Fruit fly (Drosophila melanogaster): Measurements from ENCODE around the gene CG7706.

The CG7706 gene

DNA sequence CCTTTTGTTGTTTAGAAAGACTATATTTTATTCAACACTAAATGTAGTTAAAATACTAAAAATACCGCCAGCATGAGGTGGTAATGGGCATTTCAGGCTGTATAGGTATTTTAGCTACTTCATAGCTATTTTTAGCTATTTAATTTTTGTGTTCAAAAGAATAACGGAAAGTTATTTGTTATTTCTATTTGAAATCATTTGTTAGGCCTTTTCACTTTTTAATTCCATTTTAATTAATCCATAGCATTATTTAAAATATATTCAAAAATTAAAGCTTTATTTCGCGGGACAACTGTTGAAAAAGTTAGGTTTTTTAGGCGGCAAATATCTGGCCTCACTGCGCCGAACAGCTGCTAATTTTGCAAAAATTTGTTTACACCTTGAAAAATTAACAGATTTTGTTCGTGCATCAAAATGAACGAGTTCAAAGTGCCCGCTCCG lies at the start of gene CG7706, which contains the start of gene dind:
CG7706 (plus strand) TSS at position 319 of the 441 bp plus-strand sequence.
dind (minus strand) TSS at position 40 of the 441 bp plus-strand sequence.
- TF ChIP-seq noc (tag; optimal IDR thresholded peaks at IDR 0.05), result no peak

DNA sequence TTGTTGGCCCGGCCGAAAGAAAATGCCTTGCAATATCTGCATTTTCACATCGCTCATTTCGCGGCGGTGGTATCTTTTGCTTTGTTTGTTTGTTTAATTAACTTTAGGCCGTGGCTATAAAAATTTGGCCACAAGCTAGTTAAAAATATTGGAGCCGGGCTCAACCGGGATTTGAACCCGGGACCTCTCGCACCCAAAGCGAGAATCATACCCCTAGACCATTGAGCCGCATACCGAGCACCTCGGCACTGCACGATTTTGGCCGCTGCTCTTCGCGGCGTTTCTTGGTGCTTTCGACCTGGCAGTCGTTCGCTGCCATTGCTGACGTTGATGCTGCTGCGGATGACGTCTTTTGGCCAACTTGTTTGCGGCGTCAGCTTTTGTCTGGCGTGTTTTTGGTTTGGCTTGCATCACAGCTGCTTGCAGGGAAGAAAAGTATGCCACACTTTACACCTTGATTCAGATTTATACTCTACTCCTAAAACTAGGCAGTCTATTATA lies 49.3 kb upstream of the CG7706 start:
- TF ChIP-seq noc (tag; optimal IDR thresholded peaks at IDR 0.05), result no peak

DNA sequence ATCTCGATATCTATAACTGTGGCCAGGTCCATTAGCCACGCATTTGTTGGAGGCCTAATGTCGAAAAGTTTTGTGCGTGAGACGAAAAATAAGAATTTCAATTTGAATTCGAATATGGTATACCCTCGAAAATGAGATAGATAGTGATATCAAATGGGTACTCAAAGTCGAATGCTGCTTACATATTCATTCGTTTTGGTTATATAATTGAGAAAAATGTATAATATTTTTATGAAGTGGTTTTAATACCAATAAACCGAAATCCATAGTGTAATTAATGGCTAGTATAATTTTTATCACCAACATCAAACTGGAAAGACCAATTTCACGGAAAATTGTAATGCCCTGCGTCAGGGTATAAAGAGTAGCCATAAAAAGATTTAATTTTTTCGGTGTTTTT lies 44.5 kb upstream of the CG7706 start:
- TF ChIP-seq noc (tag; optimal IDR thresholded peaks at IDR 0.05), result no peak

DNA sequence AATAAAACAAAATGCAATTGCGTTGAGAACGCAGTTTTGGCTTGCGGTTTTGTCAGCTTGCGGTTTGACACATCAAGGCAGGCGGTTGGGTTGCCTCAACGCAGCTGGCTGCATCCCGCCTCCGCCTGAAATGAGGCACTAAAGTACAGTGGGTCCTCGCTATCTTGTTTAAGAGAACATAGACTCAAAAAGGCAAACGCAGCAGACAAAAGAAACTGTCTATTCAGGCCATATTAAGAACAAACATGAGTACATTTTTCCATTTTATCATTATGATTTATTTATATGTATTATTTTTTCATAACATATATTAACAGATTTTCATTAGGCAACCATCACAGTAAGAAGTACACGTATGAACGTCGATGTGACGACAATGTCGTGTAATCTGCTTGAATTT lies 38.0 kb upstream of the CG7706 start:
- no peak for TF ChIP-seq noc (tag; optimal IDR thresholded peaks at IDR 0.05)

DNA sequence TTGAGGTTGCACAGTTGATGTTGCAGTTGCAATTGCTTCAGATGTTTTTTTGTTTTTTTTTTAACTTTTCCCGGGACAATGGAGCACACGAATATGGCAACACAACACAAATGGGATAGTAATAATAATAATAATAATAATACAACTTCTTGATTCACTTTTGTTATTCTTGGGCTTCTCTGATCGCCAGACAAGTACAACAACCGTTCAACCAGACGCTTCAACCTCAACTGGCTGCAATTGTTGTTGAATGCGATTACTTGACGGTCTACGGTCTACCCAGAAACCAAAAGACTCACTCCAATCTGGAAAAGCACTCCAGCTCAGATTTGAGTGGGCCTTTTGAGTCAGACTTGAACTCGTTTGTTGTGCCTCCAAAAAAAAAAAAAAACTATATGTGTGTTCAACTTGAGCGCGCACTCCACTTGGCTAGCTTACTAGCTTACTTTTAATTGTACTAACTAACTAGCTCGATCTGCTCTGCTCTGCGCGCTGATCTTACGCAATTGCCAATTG lies 36.3 kb upstream of the CG7706 start, which contains the start of gene CG14301:
CG14301 (minus strand) TSS at position 216 of the 516 bp plus-strand sequence.
- no peak for TF ChIP-seq noc (tag; optimal IDR thresholded peaks at IDR 0.05)

DNA sequence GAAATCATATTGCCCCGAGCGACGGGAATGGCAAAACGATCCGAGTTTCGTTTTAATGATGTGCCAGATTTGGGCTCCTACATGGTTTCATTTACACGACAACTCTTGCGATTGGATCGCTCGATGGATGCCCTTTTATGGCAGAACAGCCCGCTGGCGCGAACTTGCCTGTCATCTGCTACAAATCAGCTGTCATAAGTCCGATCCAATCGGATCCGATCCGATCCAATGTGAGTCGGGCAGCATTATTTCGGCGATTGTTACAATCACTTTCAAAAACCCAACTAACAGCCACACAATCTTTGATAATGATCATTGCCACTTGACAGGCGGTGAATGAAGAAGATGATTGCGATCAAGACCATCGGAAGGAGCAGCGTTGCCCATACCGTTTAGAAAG lies 34.0 kb upstream of the CG7706 start:
- TF ChIP-seq noc (tag; optimal IDR thresholded peaks at IDR 0.05), result no peak

DNA sequence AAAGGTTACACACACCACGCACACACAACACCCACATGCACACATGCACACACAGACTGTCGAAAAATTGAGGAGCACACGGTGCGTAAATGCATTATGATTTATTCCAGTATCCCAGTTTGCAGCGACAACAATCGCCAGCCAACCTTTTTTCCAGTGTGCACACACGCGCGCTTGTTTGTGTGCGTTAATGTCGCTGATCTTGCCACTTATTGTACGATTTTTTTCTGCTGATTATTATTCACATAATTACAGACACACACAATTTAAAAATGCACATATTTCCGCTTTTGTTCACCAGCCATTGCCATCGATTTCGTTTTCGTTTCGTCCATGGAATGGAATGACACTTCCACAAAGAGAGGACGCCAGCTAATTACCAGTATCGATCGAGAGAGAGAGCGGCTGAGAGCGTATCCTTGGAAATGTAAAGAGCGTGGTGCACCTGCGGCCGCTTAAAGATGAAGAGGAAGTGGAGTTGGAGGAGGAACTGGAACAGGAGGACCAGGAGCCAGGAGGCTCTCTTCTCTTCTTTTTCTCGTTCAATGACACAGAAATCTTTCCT lies 19.2 kb upstream of the CG7706 start:
- TF ChIP-seq noc (tag; optimal IDR thresholded peaks at IDR 0.05), result no peak

DNA sequence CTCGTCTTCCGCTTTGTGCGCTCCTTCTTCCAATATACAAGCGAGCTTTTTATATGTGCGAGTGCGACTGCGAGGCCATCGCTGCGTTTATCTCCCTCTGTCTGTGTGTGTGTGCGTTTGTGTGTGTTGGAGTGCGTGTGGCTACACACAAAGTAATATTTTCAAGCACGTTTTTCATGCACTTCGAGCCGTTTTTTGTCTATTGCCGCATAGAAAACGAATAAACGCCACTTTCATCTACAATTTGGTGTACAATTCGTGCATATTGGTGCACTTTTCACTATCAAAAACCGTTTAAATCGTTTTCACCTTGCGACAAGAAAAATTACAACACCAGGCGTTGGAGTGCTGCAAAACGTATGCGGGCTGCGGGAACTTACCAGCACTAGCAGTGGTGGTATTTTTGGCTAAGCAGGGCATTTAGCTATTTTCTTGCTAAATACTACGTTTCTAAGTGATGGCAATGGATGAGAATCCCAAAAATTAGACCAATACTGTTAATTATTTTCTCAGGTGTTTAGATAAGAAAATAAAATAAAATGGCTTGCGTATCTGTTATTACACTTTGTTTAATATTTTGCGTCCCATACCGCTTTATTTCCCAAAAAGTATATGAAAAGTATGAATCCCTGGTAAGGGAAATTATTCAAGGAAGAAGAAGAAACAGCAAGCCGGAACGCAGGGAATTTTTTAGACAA lies 18.5 kb upstream of the CG7706 start, which contains the start of the genes CG31224 and CstF64:
CG31224 (minus strand) TSS at position 365 of the 698 bp plus-strand sequence.
CstF64 (plus strand) TSS at position 674 of the 698 bp plus-strand sequence.
- TF ChIP-seq noc (tag; optimal IDR thresholded peaks at IDR 0.05), result peak; percentile 74

DNA sequence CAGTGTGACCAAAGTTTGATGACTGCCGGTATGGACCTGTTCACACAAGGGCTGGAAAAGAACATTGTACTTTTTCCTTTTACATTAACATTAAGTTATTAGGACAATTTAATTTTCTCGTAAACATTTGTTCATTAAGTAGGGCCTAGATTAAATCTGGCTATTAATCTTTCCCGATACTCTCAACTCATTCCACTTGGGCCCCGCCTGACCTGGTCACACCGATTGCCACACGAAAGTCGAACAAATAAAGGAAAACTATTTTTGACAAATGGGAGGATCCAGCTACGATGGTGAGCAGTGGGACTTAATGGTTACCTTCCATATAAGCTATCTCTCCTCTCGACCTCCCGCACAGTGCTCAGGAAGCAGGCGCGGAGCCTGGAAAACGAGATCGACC lies 14.1 kb upstream of the CG7706 start, which contains the start of the genes Cpsf73 and Gos28:
Cpsf73 (minus strand) TSS at position 28 of the 400 bp plus-strand sequence.
Gos28 (plus strand) TSS at position 214 of the 400 bp plus-strand sequence.
- peak; percentile 29 for TF ChIP-seq noc (tag; optimal IDR thresholded peaks at IDR 0.05)

DNA sequence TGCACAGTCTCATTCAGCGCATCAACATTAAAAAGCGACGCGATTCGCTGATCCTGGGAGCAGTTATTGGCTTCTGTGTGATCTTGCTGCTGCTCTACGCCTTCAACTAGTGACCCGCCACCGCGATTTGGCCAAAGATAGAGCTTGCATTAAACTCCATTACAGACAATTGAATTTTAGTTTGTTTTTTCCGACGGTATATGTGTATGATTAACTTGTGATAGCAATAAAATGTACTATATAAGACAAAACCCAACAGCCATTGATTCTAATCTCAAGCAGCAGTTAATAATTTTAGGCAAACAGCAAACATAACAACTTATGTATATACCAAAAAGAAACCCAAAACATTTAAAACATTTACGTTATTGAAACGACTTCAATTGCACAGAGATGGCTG lies 12.6 kb upstream of the CG7706 start, which contains the start of gene CG31231:
CG31231 (plus strand) TSS at position 301 of the 400 bp plus-strand sequence.
- TF ChIP-seq noc (tag; optimal IDR thresholded peaks at IDR 0.05), result no peak

DNA sequence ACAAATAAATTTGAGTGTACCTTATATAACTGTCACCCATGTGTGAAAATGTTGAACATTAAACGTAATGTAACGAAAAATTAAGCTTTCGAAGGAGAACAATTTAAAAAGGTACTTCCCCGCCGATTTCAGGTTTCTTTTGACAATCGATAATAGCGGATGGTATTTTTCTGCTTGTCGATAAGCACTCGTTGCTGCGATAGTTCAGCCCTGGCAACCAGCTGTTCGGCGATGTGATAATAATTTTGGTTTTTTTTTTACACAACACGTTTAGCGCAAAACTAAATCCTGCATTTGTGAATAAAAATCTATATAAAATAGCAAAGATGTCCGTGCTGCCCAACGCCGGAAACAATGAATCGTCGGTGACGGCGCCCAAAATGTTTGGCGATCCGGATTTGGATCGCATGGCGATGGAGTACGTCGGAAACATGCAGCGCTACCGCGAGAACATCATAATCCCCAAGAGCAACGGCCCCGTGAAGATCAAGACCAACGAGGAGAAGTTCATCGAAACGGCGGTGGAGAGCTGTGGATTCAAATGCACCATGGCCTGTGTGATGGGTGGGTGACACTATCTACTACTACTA lies 9.9 kb upstream of the CG7706 start, which contains the start of gene CG31229:
CG31229 (plus strand) TSS at position 194 of the 590 bp plus-strand sequence.
- no peak for TF ChIP-seq noc (tag; optimal IDR thresholded peaks at IDR 0.05)

DNA sequence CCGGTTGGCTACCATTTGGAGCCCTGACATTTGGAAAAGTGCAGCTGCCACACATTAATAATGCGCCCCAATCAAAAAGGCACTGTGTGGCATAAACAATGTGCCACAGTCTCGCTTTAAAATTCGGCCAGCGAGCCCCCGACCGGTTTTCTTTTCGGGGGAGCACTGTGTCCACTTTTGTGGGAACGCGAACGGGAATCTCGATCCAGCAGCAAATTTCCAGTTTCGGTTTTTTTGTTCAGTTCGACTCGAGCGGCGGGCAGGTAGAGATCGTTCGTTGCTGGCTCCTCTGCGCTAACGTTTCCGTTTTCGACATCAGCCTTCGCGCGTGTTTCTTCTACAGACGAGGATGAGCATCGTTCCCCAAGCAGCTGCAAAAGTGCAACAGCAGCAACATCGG lies 8.5 kb upstream of the CG7706 start, which contains the start of gene CG7702:
CG7702 (plus strand) TSS at position 239 of the 400 bp plus-strand sequence.
- no peak for TF ChIP-seq noc (tag; optimal IDR thresholded peaks at IDR 0.05)

DNA sequence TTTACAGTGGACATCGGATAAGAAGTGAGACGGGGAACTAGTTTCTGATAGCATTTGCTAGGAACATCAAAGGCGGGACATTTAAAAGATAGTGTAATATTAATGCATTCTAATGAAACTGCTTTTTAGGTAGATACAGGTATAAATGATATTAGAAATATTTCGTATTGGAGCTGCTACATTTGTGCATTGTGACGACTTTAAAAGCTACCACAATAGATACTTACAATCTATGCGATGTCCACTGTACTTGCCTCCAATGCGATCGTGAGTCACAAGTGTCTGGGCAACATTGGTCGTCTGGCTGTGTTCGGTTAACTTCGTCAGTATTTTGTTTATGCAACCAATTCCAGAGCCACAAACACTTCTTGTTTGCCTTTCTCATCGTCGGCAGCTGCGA lies 7.8 kb upstream of the CG7706 start:
- TF ChIP-seq noc (tag; optimal IDR thresholded peaks at IDR 0.05), result peak; percentile 55

DNA sequence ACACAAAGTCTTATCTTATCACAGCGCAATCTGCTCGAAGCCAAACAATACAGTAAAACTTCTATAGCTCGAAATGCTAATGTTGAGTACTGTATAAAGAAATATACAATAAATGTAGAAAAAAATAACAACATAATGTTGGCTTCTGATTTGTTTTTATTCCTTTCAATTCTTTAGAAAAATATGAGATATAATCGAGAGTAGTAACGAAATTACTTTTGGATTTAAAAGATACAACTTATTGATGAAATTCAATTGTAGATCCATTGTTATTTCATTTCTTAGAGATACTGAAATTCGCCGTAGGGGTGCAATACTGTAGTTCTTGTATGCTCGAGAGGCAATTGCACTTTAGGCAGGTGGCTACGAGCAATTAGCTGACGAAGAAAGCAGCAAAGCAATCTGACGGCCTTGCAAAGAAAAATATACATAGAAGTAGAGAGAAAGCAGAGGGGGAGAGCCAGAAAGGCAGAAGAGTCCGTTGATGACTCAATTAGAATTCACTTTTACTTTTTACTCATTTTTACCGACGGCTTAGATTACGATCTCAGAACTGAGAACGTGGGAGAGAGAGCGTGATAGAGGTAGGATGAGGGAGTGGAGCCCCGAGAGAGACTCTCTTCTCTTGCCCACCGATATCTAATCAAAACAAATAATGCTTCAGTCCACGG lies 7.0 kb upstream of the CG7706 start:
- peak; percentile 79 for TF ChIP-seq noc (tag; optimal IDR thresholded peaks at IDR 0.05)

DNA sequence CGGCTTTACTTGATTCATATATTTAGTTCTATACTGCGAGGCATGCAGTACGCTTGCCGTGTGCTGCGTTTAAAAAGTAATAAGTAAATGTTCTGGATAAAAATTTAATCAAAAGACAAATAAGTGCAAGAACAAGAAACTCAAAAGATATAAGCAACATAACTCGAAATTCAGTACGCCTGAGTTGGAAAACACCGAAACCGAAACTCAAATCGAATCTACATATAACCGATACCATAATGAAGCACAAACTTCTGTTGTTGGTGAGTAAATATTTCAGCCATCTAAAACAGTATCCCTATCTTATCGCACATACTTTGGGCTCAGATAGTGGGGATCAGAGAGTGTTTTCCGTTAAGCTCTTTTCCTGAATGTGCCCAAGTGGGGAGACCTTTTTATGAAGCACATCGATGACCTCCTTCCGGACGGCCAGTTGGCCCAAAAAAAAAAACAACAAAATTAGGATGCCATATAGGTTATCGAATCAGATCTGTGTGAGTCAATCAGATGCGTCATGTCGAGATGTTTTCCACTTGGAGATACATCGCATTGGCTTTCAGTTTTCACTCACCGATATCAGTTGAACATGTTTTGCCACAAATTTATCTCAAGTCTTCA lies 6.4 kb upstream of the CG7706 start, which contains the start of gene CG31230:
CG31230 (plus strand) TSS at position 568 of the 618 bp plus-strand sequence.
- TF ChIP-seq noc (tag; optimal IDR thresholded peaks at IDR 0.05), result peak; percentile 54

All from whole organism, larva.